Worm (Caenorhabditis elegans): ENCODE measurements around the gene F58F12.1.

ce11 chrII:6345195-6346158 lies 38.0 kb upstream of the F58F12.1 start, which contains the start of gene C32D5.8:
- TF ChIP-seq unc-62 (GFP tag; optimal IDR thresholded peaks at IDR 0.05) (no peak), elt-3 (tag; optimal IDR thresholded peaks at IDR 0.05) (no peak), skn-1 (tag; optimal IDR thresholded peaks at IDR 0.05) (no peak), ceh-9 (tag; optimal IDR thresholded peaks at IDR 0.05) (no peak), zag-1 (tag; optimal IDR thresholded peaks at IDR 0.05) (no peak), nhr-11 (tag; optimal IDR thresholded peaks at IDR 0.05) (no peak), unc-39 (tag; optimal IDR thresholded peaks at IDR 0.05) (no peak), ztf-11 (tag; optimal IDR thresholded peaks at IDR 0.05) (no peak), jun-1 (tag; optimal IDR thresholded peaks at IDR 0.05) (no peak)
